Worm (Caenorhabditis elegans): ENCODE data around the gene K01A2.5.

Gene K01A2.5

DNA sequence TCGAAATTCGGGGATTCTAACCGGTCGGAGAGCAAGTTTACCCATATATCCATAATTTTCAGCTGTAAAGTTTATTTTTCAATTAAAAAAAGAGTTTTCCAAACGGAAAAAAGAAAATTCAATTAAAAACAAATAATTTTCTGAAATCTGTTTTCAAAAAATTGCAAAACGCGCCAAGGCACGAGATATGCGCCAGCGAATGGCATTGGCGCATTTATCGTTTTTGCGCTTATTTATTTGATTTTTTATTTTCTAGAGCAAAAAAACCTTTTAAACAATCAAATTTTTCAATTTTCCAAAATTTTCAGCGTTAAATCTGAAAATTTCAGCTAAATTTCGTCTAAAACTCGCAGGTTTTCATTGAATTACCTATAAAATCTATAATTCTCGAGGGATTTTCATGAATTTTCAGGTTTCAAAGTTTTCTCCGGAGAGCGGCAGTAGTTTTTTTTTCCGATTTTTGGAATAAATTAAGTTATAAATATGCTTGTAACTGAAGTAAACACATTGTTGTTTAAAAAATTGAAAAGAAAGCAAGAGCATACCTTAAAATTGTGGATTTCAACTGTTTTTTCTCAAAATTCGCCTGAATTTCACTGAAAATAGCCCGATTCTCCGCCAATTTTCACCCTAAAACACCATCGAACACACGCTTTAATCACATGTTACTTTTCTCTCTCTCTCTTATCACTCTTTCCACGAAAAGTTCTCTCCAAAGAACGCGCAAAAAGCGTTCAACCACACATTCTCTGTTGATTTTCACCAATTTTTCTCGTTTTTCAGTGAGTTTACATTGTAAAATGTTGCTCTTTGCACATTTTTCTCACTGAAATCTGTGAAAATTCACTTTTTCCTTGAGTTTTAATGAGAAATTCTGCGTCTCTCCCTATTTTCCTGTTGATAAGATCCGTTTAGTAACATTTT, 15.2 kb upstream of the K01A2.5 start, which contains the start of gene B0432.10:
B0432.10 (minus strand) TSS at position 649 of the 924 bp plus-strand sequence.
- TF ChIP-seq attf-4 (tag; optimal IDR thresholded peaks at IDR 0.05) (no peak), vab-7 (GFP tag; IDR thresholded peaks at IDR 0.05) (no peak), lim-7 (GFP tag; IDR thresholded peaks at IDR 0.05) (no peak), ceh-62 (tag; optimal IDR thresholded peaks at IDR 0.05) (no peak), mxl-3 (GFP tag; optimal IDR thresholded peaks at IDR 0.05) (no peak), nhr-77 (tag; optimal IDR thresholded peaks at IDR 0.05) (peak; percentile 51), D1046.2 (GFP tag; IDR thresholded peaks at IDR 0.05) (no peak), ctbp-1 (GFP tag; IDR thresholded peaks at IDR 0.05) (no peak), jun-1 (tag; optimal IDR thresholded peaks at IDR 0.05) (no peak), F10B5.3 (tag; optimal IDR thresholded peaks at IDR 0.05) (peak; percentile 51), cey-2 (tag; optimal IDR thresholded peaks at IDR 0.05; ENCODE audit: borderline replicate concordance, insufficient read depth) (no peak), arid-1 (GFP tag; conservative IDR thresholded peaks at IDR 0.05) (0 out of 2 replicates have a peak, but pooled peaks have one; percentile 44), nhr-102 (tag; optimal IDR thresholded peaks at IDR 0.05) (peak; percentile 33), zfp-2 (tag; optimal IDR thresholded peaks at IDR 0.05) (no peak), Y48G9A.11 (GFP tag; IDR thresholded peaks at IDR 0.05) (no peak), R02D3.7 (tag; optimal IDR thresholded peaks at IDR 0.05) (no peak), nhr-42 (GFP tag; IDR thresholded peaks at IDR 0.05) (no peak), spr-1 (tag; optimal IDR thresholded peaks at IDR 0.05) (no peak), set-16 (GFP tag; IDR thresholded peaks at IDR 0.05) (no peak), skn-1 (tag; optimal IDR thresholded peaks at IDR 0.05) (no peak), nhr-11 (tag; optimal IDR thresholded peaks at IDR 0.05) (peak; percentile 25), unc-62 (GFP tag; optimal IDR thresholded peaks at IDR 0.05 in 1 of 2) (peak in 1 of 2 experiments; percentile 77), unc-62 (tag; optimal IDR thresholded peaks at IDR 0.05) (no peak), snpc-1.2 (GFP tag; IDR thresholded peaks at IDR 0.05) (no peak), F44E2.7 (GFP tag; IDR thresholded peaks at IDR 0.05) (no peak), php-3 (GFP tag; IDR thresholded peaks at IDR 0.05) (no peak), ztf-7 (tag; optimal IDR thresholded peaks at IDR 0.05) (peak; percentile 51), unc-130 (GFP tag; optimal IDR thresholded peaks at IDR 0.05) (no peak), duxl-1 (tag; optimal IDR thresholded peaks at IDR 0.05; ENCODE audit: poor library complexity) (peak; percentile 61), lir-3 (tag; optimal IDR thresholded peaks at IDR 0.05) (no peak), egl-43 (GFP tag; IDR thresholded peaks at IDR 0.05) (no peak), T26A8.4 (GFP tag; IDR thresholded peaks at IDR 0.05) (peak; percentile 69; the same call in 1 of the 2 replicates), unc-39 (tag; optimal IDR thresholded peaks at IDR 0.05) (no peak), lin-39 (tag; optimal IDR thresholded peaks at IDR 0.05) (no peak), nhr-28 (tag; optimal IDR thresholded peaks at IDR 0.05) (peak; percentile 57), lin-1 (GFP tag; IDR thresholded peaks at IDR 0.05) (no peak), Y105C5A.15 (GFP tag; IDR thresholded peaks at IDR 0.05) (no peak), fkh-10 (GFP tag; optimal IDR thresholded peaks at IDR 0.05) (no peak), zip-2 (tag; optimal IDR thresholded peaks at IDR 0.05) (no peak), fos-1 (tag; optimal IDR thresholded peaks at IDR 0.05) (no peak), ceh-44 (GFP tag; IDR thresholded peaks at IDR 0.05) (no peak), nhr-41 (GFP tag; IDR thresholded peaks at IDR 0.05) (no peak), hif-1 (tag; optimal IDR thresholded peaks at IDR 0.05) (peak in 1 of 2 experiments; percentile 7), egl-27 (tag; optimal IDR thresholded peaks at IDR 0.05) (no peak), madf-5 (GFP tag; IDR thresholded peaks at IDR 0.05) (no peak), Y75B8A.6 (GFP tag; IDR thresholded peaks at IDR 0.05) (no peak), F26F4.8 (GFP tag; conservative IDR thresholded peaks at IDR 0.05) (no peak), daf-8 (GFP tag; IDR thresholded peaks at IDR 0.05) (no peak), mxl-2 (GFP tag; conservative IDR thresholded peaks at IDR 0.05) (no peak), tag-97 (GFP tag; IDR thresholded peaks at IDR 0.05) (no peak), lin-15B (tag; optimal IDR thresholded peaks at IDR 0.05) (no peak)

Measured in whole organism, L4 larva.